Fruit fly (Drosophila melanogaster) whole organism, embryonic: ENCODE results near the gene Gel.
A peak's percentile ranks its signal among the peaks of the same experiment; 100 is the strongest.

Source experiments
- Antp ChIP-seq: fragments of 200-800 bp; sonication (Bioruptor generic); optimal IDR thresholded peaks from 3 replicates; lab custom pipeline; 2016; ENCODE audit warnings: missing biosample characterization, missing genetic modification characterization
- CG10147 ChIP-seq: fragments of 200-800 bp; sonication (Bioruptor generic); optimal IDR thresholded peaks from 2 replicates; lab custom pipeline; 2019; ENCODE audit warnings: missing biosample characterization, mild to moderate bottlenecking, missing genetic modification characterization, moderate library complexity
- CG1024 ChIP-seq: fragments of 200-800 bp; sonication (Bioruptor generic); IDR thresholded peaks from 2 replicates; pipeline ENCODE4 v1.3.6; 2022; ENCODE audit warnings: missing biosample characterization, missing genetic modification characterization
- CG10321 ChIP-seq: fragments of 200-800 bp; sonication (Bioruptor generic); IDR thresholded peaks from 2 replicates; pipeline ENCODE4 v1.3.6; 2022; ENCODE audit warnings: missing biosample characterization, missing genetic modification characterization
- CG10959 ChIP-seq: fragments of 200-800 bp; sonication (Bioruptor generic); IDR thresholded peaks from 2 replicates; pipeline ENCODE4 v1.3.6; 2022; ENCODE audit warnings: missing biosample characterization, missing genetic modification characterization
- CG11560 ChIP-seq: fragments of 200-800 bp; sonication (Bioruptor generic); IDR thresholded peaks from 3 replicates; pipeline ENCODE4 v1.3.6; 2022; ENCODE audit warnings: missing biosample characterization, missing genetic modification characterization
- CG12219 ChIP-seq: fragments of 200-800 bp; sonication (Bioruptor generic); optimal IDR thresholded peaks from 3 replicates; lab custom pipeline; 2018; ENCODE audit warnings: missing biosample characterization, mild to moderate bottlenecking, missing genetic modification characterization
- CG12236 ChIP-seq: fragments of 200-800 bp; sonication (Bioruptor generic); optimal IDR thresholded peaks from 2 replicates; lab custom pipeline; 2016; ENCODE audit warnings: missing biosample characterization, missing genetic modification characterization
- CG12659 ChIP-seq: fragments of 200-800 bp; sonication (Bioruptor generic); optimal IDR thresholded peaks from 3 replicates; lab custom pipeline; 2017; ENCODE audit warnings: mild to moderate bottlenecking, missing biosample characterization, missing genetic modification reagents, missing genetic modification characterization
- CG13424 ChIP-seq: fragments of 200-800 bp; sonication (Bioruptor generic); optimal IDR thresholded peaks from 2 replicates; lab custom pipeline; 2019; ENCODE audit warnings: missing biosample characterization, mild to moderate bottlenecking, missing genetic modification characterization, moderate library complexity
- CG13894 ChIP-seq: fragments of 200-800 bp; sonication (Bioruptor generic); optimal IDR thresholded peaks from 3 replicates; lab custom pipeline; 2018; ENCODE audit warnings: missing biosample characterization, mild to moderate bottlenecking, missing genetic modification characterization, moderate library complexity
- CG14710 ChIP-seq: fragments of 200-800 bp; sonication (Bioruptor generic); optimal IDR thresholded peaks from 3 replicates; lab custom pipeline; 2019; ENCODE audit warnings: missing biosample characterization, mild to moderate bottlenecking, missing genetic modification characterization, moderate library complexity
- CG1647 ChIP-seq: fragments of 200-800 bp; sonication (Bioruptor generic); optimal IDR thresholded peaks from 3 replicates; lab custom pipeline; 2016; ENCODE audit warnings: missing biosample characterization, missing genetic modification characterization
- CG17385 ChIP-seq: fragments of 200-800 bp; sonication (Bioruptor generic); optimal IDR thresholded peaks from 3 replicates; lab custom pipeline; 2018; ENCODE audit warnings: missing biosample characterization, mild to moderate bottlenecking, missing genetic modification characterization
- CG2202 ChIP-seq: fragments of 200-800 bp; sonication (Bioruptor generic); optimal IDR thresholded peaks from 2 replicates; lab custom pipeline; 2018; ENCODE audit warnings: missing biosample characterization, mild to moderate bottlenecking, missing genetic modification characterization
- CG3163 ChIP-seq: fragments of 200-800 bp; sonication (Bioruptor generic); optimal IDR thresholded peaks from 3 replicates; lab custom pipeline; 2016; ENCODE audit warnings: missing biosample characterization, missing genetic modification characterization
- CG3407 ChIP-seq: fragments of 200-800 bp; sonication (Bioruptor generic); optimal IDR thresholded peaks from 2 replicates; lab custom pipeline; 2018; ENCODE audit warnings: missing biosample characterization, mild to moderate bottlenecking, missing genetic modification characterization
- CG9437 ChIP-seq: fragments of 200-800 bp; sonication (Bioruptor generic); optimal IDR thresholded peaks from 2 replicates; lab custom pipeline; 2018; ENCODE audit warnings: missing biosample characterization, mild to moderate bottlenecking, missing genetic modification characterization
- CG9817 ChIP-seq: fragments of 200-800 bp; sonication (Bioruptor generic); optimal IDR thresholded peaks from 2 replicates; lab custom pipeline; 2018; ENCODE audit warnings: missing biosample characterization, mild to moderate bottlenecking, missing genetic modification characterization, moderate library complexity
- D ChIP-seq, 2 experiments: fragments of 200-800 bp in 1 of 2; fragments of >200 bp in 1 of 2; sonication (Bioruptor generic) in 1 of 2; optimal IDR thresholded peaks; 2 replicates in 1 of 2; 3 replicates in 1 of 2; lab custom pipeline; 2017; ENCODE audit warnings: mild to moderate bottlenecking in 1 of 2, missing biosample characterization in 1 of 2, missing genetic modification characterization in 1 of 2, missing genetic modification reagents in 1 of 2
- Doc3 ChIP-seq: fragments of 200-800 bp; sonication (Bioruptor generic); IDR thresholded peaks from 3 replicates; pipeline ENCODE4 v1.3.6; 2022; ENCODE audit warnings: missing biosample characterization, missing genetic modification characterization; ENCODE audit not compliant: partially characterized antibody
- Mes4 ChIP-seq: fragments of 200-800 bp; sonication (Bioruptor generic); optimal IDR thresholded peaks from 2 replicates; lab custom pipeline; 2016; ENCODE audit warnings: missing biosample characterization, missing genetic modification characterization
- Side ChIP-seq: fragments of 200-800 bp; sonication (Bioruptor generic); optimal IDR thresholded peaks from 2 replicates; lab custom pipeline; 2016; ENCODE audit warnings: missing biosample characterization, missing genetic modification characterization
- Stat92E ChIP-seq, 3 experiments: fragments of >200 bp in 2 of 3; fragments of 200-800 bp in 1 of 3; sonication (Bioruptor generic) in 1 of 3; optimal IDR thresholded peaks; 2 replicates each; lab custom pipeline; 2017 to 2019; ENCODE audit warnings: missing biosample characterization in 3 of 3, missing genetic modification characterization in 3 of 3, mild to moderate bottlenecking in 1 of 3, moderate library complexity in 1 of 3
- Taf1 ChIP-seq: fragments of 200-800 bp; sonication (Bioruptor generic); IDR thresholded peaks from 2 replicates; pipeline ENCODE4 v1.3.6; 2022; ENCODE audit warnings: missing biosample characterization, missing genetic modification characterization
- Xrp1 ChIP-seq: fragments of 200-800 bp; sonication (Bioruptor generic); IDR thresholded peaks from 2 replicates; pipeline ENCODE4 v1.3.6; 2022; ENCODE audit warnings: missing biosample characterization, missing genetic modification characterization
- ac ChIP-seq: fragments of 200-800 bp; sonication (Bioruptor generic); optimal IDR thresholded peaks from 3 replicates; lab custom pipeline; 2017; ENCODE audit warnings: missing biosample characterization, mild to moderate bottlenecking, missing genetic modification characterization
- bowl ChIP-seq: fragments of 200-800 bp; sonication (Bioruptor generic); IDR thresholded peaks from 2 replicates; pipeline ENCODE4 v1.3.6; 2022; ENCODE audit warnings: missing biosample characterization, missing genetic modification characterization
- ci ChIP-seq: fragments of 200-800 bp; sonication (Bioruptor generic); IDR thresholded peaks from 3 replicates; pipeline ENCODE4 v1.3.6; 2022; ENCODE audit warnings: missing biosample characterization, missing genetic modification characterization
- cwo ChIP-seq: fragments of 200-800 bp; sonication (Bioruptor generic); optimal IDR thresholded peaks from 3 replicates; lab custom pipeline; 2017; ENCODE audit warnings: missing biosample characterization, missing genetic modification characterization, mild to moderate bottlenecking, moderate library complexity, missing genetic modification reagents
- gce ChIP-seq: fragments of 200-800 bp; sonication (Bioruptor generic); IDR thresholded peaks from 3 replicates; pipeline ENCODE4 v1.3.6; 2022; ENCODE audit warnings: missing biosample characterization, missing genetic modification characterization
- gem ChIP-seq: fragments of 200-800 bp; sonication (Bioruptor generic); optimal IDR thresholded peaks from 2 replicates; lab custom pipeline; 2019; ENCODE audit warnings: missing biosample characterization, mild to moderate bottlenecking, missing genetic modification characterization, moderate library complexity
- grau ChIP-seq: fragments of 200-800 bp; optimal IDR thresholded peaks from 3 replicates; lab custom pipeline; 2019; ENCODE audit warnings: missing biosample characterization, mild to moderate bottlenecking, missing genetic modification characterization, moderate library complexity
- gro ChIP-seq: fragments of 200-800 bp; sonication (Bioruptor generic); optimal IDR thresholded peaks from 2 replicates; lab custom pipeline; 2016; ENCODE audit warnings: missing biosample characterization, missing genetic modification characterization
- hbn ChIP-seq: fragments of 200-800 bp; sonication (Bioruptor generic); IDR thresholded peaks from 2 replicates; pipeline ENCODE4 v1.3.6; 2022; ENCODE audit warnings: missing biosample characterization, missing genetic modification characterization; ENCODE audit not compliant: partially characterized antibody
- kah ChIP-seq: fragments of 200-800 bp; sonication (Bioruptor generic); optimal IDR thresholded peaks from 2 replicates; lab custom pipeline; 2018; ENCODE audit warnings: missing biosample characterization, mild to moderate bottlenecking, missing genetic modification characterization
- odd ChIP-seq: fragments of 200-800 bp; sonication (Bioruptor generic); optimal IDR thresholded peaks from 2 replicates; lab custom pipeline; 2017; ENCODE audit warnings: missing biosample characterization, mild to moderate bottlenecking, missing genetic modification characterization
- org-1 ChIP-seq: fragments of 200-800 bp; sonication (Bioruptor generic); optimal IDR thresholded peaks from 2 replicates; lab custom pipeline; 2017; ENCODE audit warnings: missing biosample characterization, missing genetic modification characterization
- peb ChIP-seq: fragments of 200-800 bp; sonication (Bioruptor generic); IDR thresholded peaks from 2 replicates; pipeline ENCODE4 v1.3.6; 2022; ENCODE audit warnings: missing biosample characterization, missing genetic modification characterization
- pros ChIP-seq: fragments of 200-800 bp; sonication (Bioruptor generic); optimal IDR thresholded peaks from 3 replicates; lab custom pipeline; 2019; ENCODE audit warnings: missing biosample characterization, mild to moderate bottlenecking, missing genetic modification characterization, moderate library complexity
- pzg ChIP-seq: fragments of 200-800 bp; sonication (Bioruptor generic); optimal IDR thresholded peaks from 3 replicates; lab custom pipeline; 2018; ENCODE audit warnings: missing biosample characterization, mild to moderate bottlenecking, missing genetic modification characterization, moderate library complexity
- ro ChIP-seq: fragments of 200-800 bp; sonication (Bioruptor generic); IDR thresholded peaks from 2 replicates; pipeline ENCODE4 v1.3.6; 2022; ENCODE audit warnings: missing biosample characterization, missing genetic modification characterization
- scrt ChIP-seq: fragments of 200-800 bp; sonication (Bioruptor generic); optimal IDR thresholded peaks from 2 replicates; lab custom pipeline; 2018; ENCODE audit warnings: missing biosample characterization, mild to moderate bottlenecking, missing genetic modification characterization, moderate library complexity
- sd ChIP-seq: fragments of 200-800 bp; sonication (Bioruptor generic); optimal IDR thresholded peaks from 3 replicates; lab custom pipeline; 2018; ENCODE audit warnings: missing biosample characterization, mild to moderate bottlenecking, missing genetic modification characterization, moderate library complexity
- shn ChIP-seq: fragments of 200-800 bp; sonication (Bioruptor generic); optimal IDR thresholded peaks from 3 replicates; lab custom pipeline; 2016; ENCODE audit warnings: missing biosample characterization, missing genetic modification characterization
- sna ChIP-seq: fragments of 200-800 bp; sonication (Bioruptor generic); IDR thresholded peaks from 2 replicates; pipeline ENCODE4 v1.3.6; 2022; ENCODE audit warnings: missing biosample characterization, missing genetic modification characterization; ENCODE audit not compliant: partially characterized antibody
- so ChIP-seq: fragments of 200-800 bp; sonication (Bioruptor generic); IDR thresholded peaks from 3 replicates; pipeline ENCODE4 v1.3.6; 2022; ENCODE audit warnings: missing biosample characterization, missing genetic modification characterization
- unc-4 ChIP-seq: fragments of 200-800 bp; sonication (Bioruptor generic); IDR thresholded peaks from 2 replicates; pipeline ENCODE4 v1.3.6; 2022; ENCODE audit warnings: missing biosample characterization, missing genetic modification characterization; ENCODE audit not compliant: partially characterized antibody
- zf30C ChIP-seq: fragments of 200-800 bp; sonication (Bioruptor generic); optimal IDR thresholded peaks from 3 replicates; lab custom pipeline; 2018; ENCODE audit warnings: missing biosample characterization, mild to moderate bottlenecking, missing genetic modification characterization

Gene Gel

DNA sequence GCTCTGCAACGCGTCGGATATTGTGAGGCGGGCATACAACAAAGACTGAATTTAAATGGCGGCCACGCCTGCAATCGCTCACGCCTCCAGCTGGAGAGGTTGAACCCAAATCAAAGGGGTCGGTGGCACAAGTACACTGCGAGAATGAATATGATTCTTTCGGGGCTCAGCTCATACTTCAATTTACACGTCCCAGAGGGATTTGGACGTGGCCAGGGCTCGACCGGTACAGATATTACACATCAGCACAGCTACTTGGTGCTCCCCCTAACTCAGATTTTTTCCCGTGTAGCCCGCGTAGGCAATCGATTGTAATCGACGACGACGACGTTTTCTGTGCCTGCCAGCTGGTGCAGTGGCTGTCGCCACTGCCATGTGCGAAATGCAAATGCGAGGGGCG, 21.0 kb upstream of the Gel start:
- TF ChIP-seq Side (peak; percentile 69), Antp (GFP tag; lab: Kevin White, UChicago) (peak; percentile 89), CG12219 (GFP tag; lab: Kevin White, UChicago) (peak; percentile 73), CG10147 (GFP tag; lab: Kevin White, UChicago) (no peak), ro (GFP tag; lab: Robert Waterston, UW) (peak; percentile 79), Doc3 (GFP tag; lab: Robert Waterston, UW) (no peak), scrt (GFP tag; lab: Kevin White, UChicago) (peak; percentile 22), grau (peak; percentile 70), Mes4 (GFP tag; lab: Kevin White, UChicago) (peak; percentile 56), CG1647 (peak; percentile 71), CG3163 (peak; percentile 32), sna (GFP tag; lab: Robert Waterston, UW) (no peak), Taf1 (GFP tag; lab: Robert Waterston, UW) (peak; percentile 52; the same call in 1 of the 2 replicates), odd (peak; percentile 51), gro (GFP tag; lab: Kevin White, UChicago) (no peak), CG13894 (tag; lab: Kevin White, UChicago) (no peak), pros (no peak), shn (peak; percentile 66), bowl (GFP tag; lab: Robert Waterston, UW) (peak; percentile 64; the same call in 1 of the 2 replicates), CG12236 (GFP tag; lab: Kevin White, UChicago) (peak; percentile 27), CG2202 (tag; lab: Kevin White, UChicago) (no peak), CG1024 (peak; percentile 84), CG10321 (GFP tag; lab: Robert Waterston, UW) (peak; percentile 66), CG9437 (GFP tag; lab: Kevin White, UChicago) (peak; percentile 39), gem (peak; percentile 78), CG11560 (peak; percentile 68; the same call in 2 of the 3 replicates), CG12659 (GFP tag; lab: Kevin White, UChicago) (peak; percentile 76), cwo (GFP tag; lab: Kevin White, UChicago) (peak; percentile 57), pzg (no peak), zf30C (GFP tag; lab: Kevin White, UChicago) (no peak), CG9817 (peak; percentile 70), sd (tag; lab: Kevin White, UChicago) (no peak), gce (GFP tag; lab: Robert Waterston, UW) (peak; percentile 89), peb (GFP tag; lab: Robert Waterston, UW) (peak; percentile 69; the same call in 1 of the 2 replicates), unc-4 (GFP tag; lab: Robert Waterston, UW) (no peak), Stat92E (GFP tag; optimal IDR thresholded peaks at IDR 0.05; lab: Kevin White, UChicago) (no peak), ac (GFP tag; lab: Kevin White, UChicago) (no peak), org-1 (GFP tag; lab: Kevin White, UChicago) (peak; percentile 63), CG14710 (tag; lab: Kevin White, UChicago) (peak; percentile 23), CG13424 (peak; percentile 80), hbn (GFP tag; lab: Robert Waterston, UW) (no peak), CG3407 (peak; percentile 69), ci (GFP tag; lab: Robert Waterston, UW) (peak; percentile 95), CG17385 (GFP tag; lab: Kevin White, UChicago) (peak; percentile 66), kah (GFP tag; lab: Kevin White, UChicago) (peak; percentile 56), D (optimal IDR thresholded peaks at IDR 0.05; lab: Kevin White, UChicago) (no peak), D (GFP tag; optimal IDR thresholded peaks at IDR 0.05; lab: Kevin White, UChicago) (peak; percentile 70), so (GFP tag; lab: Robert Waterston, UW) (peak; percentile 88), CG10959 (GFP tag; lab: Robert Waterston, UW) (peak; percentile 74), Xrp1 (GFP tag; lab: Robert Waterston, UW) (peak; percentile 84)
